Fruit fly (Drosophila melanogaster) whole organism: Measurements from ENCODE around the gene Tfb5.

ENCODE experiments used
- CG8478 ChIP-seq: fragments of >200 bp; optimal IDR thresholded peaks from 2 replicates; lab custom pipeline; 2018; ENCODE audit warnings: inconsistent platforms
- Dll ChIP-seq: fragments of >200 bp; optimal IDR thresholded peaks from 2 replicates; lab custom pipeline; 2017
- EcR ChIP-seq, 2 experiments: fragments of >200 bp; optimal IDR thresholded peaks; 2 replicates each; lab custom pipeline; 2017; ENCODE audit warnings: missing biosample characterization in 2 of 2, missing genetic modification characterization in 2 of 2, missing genetic modification reagents in 2 of 2
- pan ChIP-seq: fragments of >200 bp; optimal IDR thresholded peaks from 2 replicates; lab custom pipeline; 2017
- psq ChIP-seq: fragments of >200 bp; optimal IDR thresholded peaks from 2 replicates; lab custom pipeline; 2017
- usp ChIP-seq: fragments of >200 bp; optimal IDR thresholded peaks from 2 replicates; lab custom pipeline; 2017; ENCODE audit warnings: missing biosample characterization, missing genetic modification characterization, mixed read lengths

Tfb5 gene

DNA sequence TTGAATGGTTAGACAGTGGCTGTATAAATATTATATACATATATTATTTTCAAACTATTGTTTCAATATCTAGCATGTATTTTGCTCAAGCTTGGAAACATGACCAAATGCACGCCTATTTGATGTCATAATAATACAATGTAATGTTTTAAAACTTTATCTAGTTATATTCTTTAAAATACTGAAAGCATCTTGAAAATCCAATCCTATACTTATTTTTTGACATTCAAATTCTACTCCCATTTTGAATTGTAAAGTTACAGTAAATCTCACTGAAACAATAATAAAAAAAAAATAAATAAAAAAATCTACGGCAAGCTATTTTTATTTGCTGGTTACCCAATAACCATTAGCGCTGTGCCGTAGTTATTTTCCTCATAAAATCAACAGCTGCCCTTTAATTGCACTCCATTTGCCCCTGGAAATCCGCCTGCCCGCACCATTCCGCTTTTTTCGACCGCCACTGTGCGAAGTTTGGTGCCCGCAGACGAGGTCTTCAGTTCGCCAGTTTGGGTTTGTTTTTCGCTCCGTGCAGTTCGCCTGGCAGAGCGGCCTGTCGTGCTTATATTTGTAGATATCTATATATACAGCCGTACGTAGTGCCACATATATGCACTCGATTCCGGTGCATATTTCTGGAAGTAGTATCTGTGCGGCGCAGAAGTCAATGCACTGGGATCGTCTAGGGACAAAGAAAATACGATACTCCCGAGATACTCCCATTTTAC lies 34.4 kb upstream of the Tfb5 start:
- no peak for TF ChIP-seq Dll (lab: Kevin White, UChicago)
- TF ChIP-seq pan, result no peak
- TF ChIP-seq EcR (GFP tag; optimal IDR thresholded peaks at IDR 0.05; lab: Kevin White, UChicago), result no peak
- no peak for TF ChIP-seq psq (lab: Kevin White, UChicago)
- TF ChIP-seq CG8478 (lab: Kevin White, UChicago), result no peak
- TF ChIP-seq usp (GFP tag; lab: Kevin White, UChicago), result no peak

DNA sequence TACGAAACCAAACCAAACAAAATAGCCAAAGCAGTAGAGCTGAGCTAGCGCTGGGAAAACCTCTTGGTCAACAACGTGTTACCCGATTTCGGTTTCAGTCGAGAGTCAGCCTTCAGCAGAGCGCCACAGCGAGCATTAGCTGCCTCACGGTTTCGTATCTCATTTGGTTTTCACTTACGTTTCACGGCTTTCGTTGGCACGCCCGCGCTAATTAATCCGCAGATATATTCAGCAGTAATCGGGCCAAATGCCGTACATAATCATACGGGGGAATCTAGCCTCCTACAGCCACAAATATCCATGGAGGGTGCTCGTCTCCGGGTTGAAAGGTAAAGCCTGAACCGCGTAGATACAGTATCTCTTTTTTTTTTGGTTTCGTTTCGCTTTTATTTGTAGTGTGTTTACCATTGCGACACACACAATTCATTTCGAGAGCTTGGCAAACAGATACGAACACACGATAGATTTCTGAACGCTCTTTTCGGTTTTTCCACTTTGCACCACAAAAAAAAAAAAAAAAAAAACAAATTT lies 33.8 kb upstream of the Tfb5 start, which contains the start of gene CG31650:
CG31650 (minus strand) TSS at position 352 of the 531 bp plus-strand sequence.
- TF ChIP-seq usp (GFP tag; lab: Kevin White, UChicago) (no peak), Dll (lab: Kevin White, UChicago) (no peak), pan (no peak), EcR (GFP tag; optimal IDR thresholded peaks at IDR 0.05; lab: Kevin White, UChicago) (no peak), CG8478 (lab: Kevin White, UChicago) (no peak), psq (lab: Kevin White, UChicago) (no peak)

dm6 chr2L:5043495-5044146 lies 33.0 kb upstream of the Tfb5 start:
- no peak for TF ChIP-seq EcR (GFP tag; optimal IDR thresholded peaks at IDR 0.05; lab: Kevin White, UChicago)

DNA sequence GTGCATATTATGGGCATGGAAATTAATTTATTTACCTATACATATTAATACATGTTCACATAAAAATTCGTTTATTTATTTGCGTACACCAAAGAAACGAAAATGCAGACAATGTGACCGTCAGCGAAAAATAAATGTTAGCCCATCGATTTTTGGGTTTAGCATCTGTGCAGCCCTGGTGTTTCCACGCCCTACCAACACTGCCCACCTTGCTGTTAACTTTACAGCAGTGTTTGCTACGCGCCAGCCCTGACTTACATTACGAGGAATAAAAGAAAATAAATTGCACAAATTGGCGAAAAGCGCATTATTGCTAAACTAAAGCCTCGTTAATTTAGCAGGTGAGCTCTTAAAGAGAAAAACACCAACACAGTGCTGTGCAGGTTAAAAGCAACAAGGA lies 32.4 kb upstream of the Tfb5 start, which contains the start of the genes CG33995, CG44000 and CG44001:
CG33995 (plus strand) TSS at position 228 of the 400 bp plus-strand sequence.
CG44000 (plus strand) TSS at position 228 of the 400 bp plus-strand sequence.
CG44001 (plus strand) TSS at position 228 of the 400 bp plus-strand sequence.
- no peak for TF ChIP-seq pan
- no peak for TF ChIP-seq psq (lab: Kevin White, UChicago)
- TF ChIP-seq CG8478 (lab: Kevin White, UChicago), result no peak
- TF ChIP-seq Dll (lab: Kevin White, UChicago), result no peak

DNA sequence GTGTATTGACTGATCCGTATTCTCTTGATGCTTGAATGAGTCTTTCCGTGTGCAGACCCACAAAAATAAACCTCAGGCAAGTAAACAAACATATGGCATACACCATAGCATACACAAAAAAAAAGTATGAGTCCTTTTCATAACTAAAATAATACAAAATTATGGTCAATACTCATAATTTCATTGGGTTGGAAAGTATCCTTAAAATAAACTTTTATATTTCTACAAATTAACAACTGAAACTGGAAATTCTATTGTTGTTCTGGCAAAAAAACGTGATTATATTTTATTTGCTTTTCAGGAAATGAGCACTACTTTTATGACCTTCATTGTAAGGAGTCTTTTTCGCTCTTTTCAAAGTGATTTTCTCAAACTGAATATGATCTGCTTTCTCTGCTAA lies 31.4 kb upstream of the Tfb5 start:
- TF ChIP-seq CG8478 (lab: Kevin White, UChicago) (no peak), EcR (GFP tag; optimal IDR thresholded peaks at IDR 0.05; lab: Kevin White, UChicago) (no peak), psq (lab: Kevin White, UChicago) (no peak), pan (no peak), usp (GFP tag; lab: Kevin White, UChicago) (no peak), Dll (lab: Kevin White, UChicago) (no peak)

- TF ChIP-seq usp (GFP tag; lab: Kevin White, UChicago), result no peak
- TF ChIP-seq CG8478 (lab: Kevin White, UChicago), result no peak
- TF ChIP-seq pan, result no peak
- no peak for TF ChIP-seq Dll (lab: Kevin White, UChicago)
These were observed 26.8 kb upstream of the Tfb5 start, which contains the start of the genes CG14042 and SP555 for dm6 chr2L:5037402-5037860. CG14042 (plus strand) TSS chr2L:5037709. SP555 (plus strand) TSS chr2L:5037709.

- TF ChIP-seq usp (GFP tag; lab: Kevin White, UChicago), result no peak
- TF ChIP-seq pan, result no peak
- no peak for TF ChIP-seq Dll (lab: Kevin White, UChicago)
- no peak for TF ChIP-seq CG8478 (lab: Kevin White, UChicago)
- TF ChIP-seq EcR (GFP tag; optimal IDR thresholded peaks at IDR 0.05; lab: Kevin White, UChicago), result no peak
- no peak for TF ChIP-seq psq (lab: Kevin White, UChicago)
These were observed 25.5 kb upstream of the Tfb5 start for dm6 chr2L:5036120-5036519.

dm6 chr2L:5031886-5032285 lies 21.3 kb upstream of the Tfb5 start:
- TF ChIP-seq CG8478 (lab: Kevin White, UChicago) (no peak), psq (lab: Kevin White, UChicago) (no peak), EcR (GFP tag; optimal IDR thresholded peaks at IDR 0.05; lab: Kevin White, UChicago) (no peak), pan (no peak), usp (GFP tag; lab: Kevin White, UChicago) (no peak), Dll (lab: Kevin White, UChicago) (no peak)

- TF ChIP-seq Dll (lab: Kevin White, UChicago) (no peak), EcR (GFP tag; optimal IDR thresholded peaks at IDR 0.05; lab: Kevin White, UChicago) (no peak), usp (GFP tag; lab: Kevin White, UChicago) (no peak), pan (no peak), psq (lab: Kevin White, UChicago) (no peak), CG8478 (lab: Kevin White, UChicago) (no peak)
These were observed 20.8 kb upstream of the Tfb5 start for dm6 chr2L:5031399-5031798.

- TF ChIP-seq CG8478 (lab: Kevin White, UChicago), result no peak
- no peak for TF ChIP-seq pan
- TF ChIP-seq EcR (GFP tag; optimal IDR thresholded peaks at IDR 0.05; lab: Kevin White, UChicago), result no peak
These were observed 19.9 kb upstream of the Tfb5 start for dm6 chr2L:5030535-5030934.

dm6 chr2L:5029809-5030108 lies 19.1 kb upstream of the Tfb5 start:
- no peak for TF ChIP-seq pan
- TF ChIP-seq EcR (GFP tag; optimal IDR thresholded peaks at IDR 0.05; lab: Kevin White, UChicago), result no peak
- no peak for TF ChIP-seq psq (lab: Kevin White, UChicago)
- TF ChIP-seq CG8478 (lab: Kevin White, UChicago), result no peak
- TF ChIP-seq usp (GFP tag; lab: Kevin White, UChicago), result no peak
- no peak for TF ChIP-seq Dll (lab: Kevin White, UChicago)
